Fruit fly (Drosophila melanogaster) whole organism, embryonic: ENCODE results near the gene Ank2.

Experiments used
- Adf1 ChIP-seq: fragments of 200-800 bp; sonication (Bioruptor generic); IDR thresholded peaks from 2 replicates; pipeline ENCODE4 v1.3.6; 2022; ENCODE audit warnings: missing biosample characterization, missing genetic modification characterization
- Antp ChIP-seq: fragments of 200-800 bp; sonication (Bioruptor generic); optimal IDR thresholded peaks from 3 replicates; lab custom pipeline; 2016; ENCODE audit warnings: missing biosample characterization, missing genetic modification characterization
- Asciz ChIP-seq: fragments of 200-800 bp; sonication (Bioruptor generic); optimal IDR thresholded peaks from 2 replicates; lab custom pipeline; 2017; ENCODE audit warnings: missing biosample characterization, mild to moderate bottlenecking, missing genetic modification characterization, missing genetic modification reagents
- Atf6 ChIP-seq: fragments of 200-800 bp; sonication (Bioruptor generic); IDR thresholded peaks from 2 replicates; pipeline ENCODE4 v1.3.6; 2022; ENCODE audit warnings: missing biosample characterization, missing genetic modification characterization
- Awh ChIP-seq: fragments of 200-800 bp; sonication (Bioruptor generic); IDR thresholded peaks from 2 replicates; pipeline ENCODE4, ENCODE4 v1.3.6; 2022; ENCODE audit warnings: missing biosample characterization, missing genetic modification characterization
- CG11398 ChIP-seq: fragments of 200-800 bp; sonication (Bioruptor generic); optimal IDR thresholded peaks from 2 replicates; lab custom pipeline; 2016; ENCODE audit warnings: missing biosample characterization, missing genetic modification characterization
- CG14710 ChIP-seq: fragments of 200-800 bp; sonication (Bioruptor generic); optimal IDR thresholded peaks from 3 replicates; lab custom pipeline; 2019; ENCODE audit warnings: missing biosample characterization, mild to moderate bottlenecking, missing genetic modification characterization, moderate library complexity
- CG1529 ChIP-seq: fragments of 200-800 bp; sonication (Bioruptor generic); optimal IDR thresholded peaks from 3 replicates; lab custom pipeline; 2018; ENCODE audit warnings: missing biosample characterization, missing genetic modification characterization
- CG1603 ChIP-seq: fragments of 200-800 bp; sonication (Bioruptor generic); optimal IDR thresholded peaks from 2 replicates; lab custom pipeline; 2019; ENCODE audit warnings: missing biosample characterization, mild to moderate bottlenecking, missing genetic modification characterization, moderate library complexity
- CG17328 ChIP-seq: fragments of 200-800 bp; sonication (Bioruptor generic); IDR thresholded peaks from 2 replicates; pipeline ENCODE4 v1.3.6; 2022; ENCODE audit warnings: missing biosample characterization, missing genetic modification characterization
- CG17361 ChIP-seq: fragments of 200-800 bp; sonication (Bioruptor generic); IDR thresholded peaks from 3 replicates; pipeline ENCODE4 v1.3.6; 2022; ENCODE audit warnings: missing biosample characterization, missing genetic modification characterization
- CG17829 ChIP-seq: fragments of 200-800 bp; optimal IDR thresholded peaks from 2 replicates; lab custom pipeline; 2019; ENCODE audit warnings: missing biosample characterization, mild to moderate bottlenecking, missing genetic modification characterization, moderate library complexity
- CG18262 ChIP-seq: fragments of 200-800 bp; optimal IDR thresholded peaks from 3 replicates; lab custom pipeline; 2019; ENCODE audit warnings: missing biosample characterization, mild to moderate bottlenecking, missing genetic modification characterization, moderate library complexity
- CG4328 ChIP-seq: fragments of 200-800 bp; sonication (Bioruptor generic); optimal IDR thresholded peaks from 3 replicates; lab custom pipeline; 2017; ENCODE audit warnings: missing biosample characterization, missing genetic modification reagents, missing genetic modification characterization
- CG43689 ChIP-seq: fragments of 200-800 bp; sonication (Bioruptor generic); IDR thresholded peaks from 2 replicates; pipeline ENCODE4 v1.3.6; 2022; ENCODE audit warnings: missing biosample characterization, missing genetic modification characterization
- CG4820 ChIP-seq: fragments of 200-800 bp; sonication (Bioruptor generic); optimal IDR thresholded peaks from 3 replicates; lab custom pipeline; 2016; ENCODE audit warnings: missing biosample characterization, missing genetic modification characterization
- CG6272 ChIP-seq: fragments of 200-800 bp; sonication (Bioruptor generic); IDR thresholded peaks from 2 replicates; pipeline ENCODE4 v1.3.6; 2022; ENCODE audit warnings: missing biosample characterization, missing genetic modification characterization
- CG6689 ChIP-seq: fragments of 200-800 bp; sonication (Bioruptor generic); IDR thresholded peaks from 2 replicates; pipeline ENCODE4 v1.3.6; 2022; ENCODE audit warnings: missing biosample characterization, missing genetic modification characterization
- CG7839 ChIP-seq: fragments of 200-800 bp; sonication (Bioruptor generic); optimal IDR thresholded peaks from 3 replicates; lab custom pipeline; 2018; ENCODE audit warnings: missing biosample characterization, mild to moderate bottlenecking, missing genetic modification characterization, moderate library complexity
- Ets65A ChIP-seq: fragments of 200-800 bp; sonication (Bioruptor generic); peaks from one replicate; lab custom pipeline; 2016; ENCODE audit warnings: missing biosample characterization, missing genetic modification characterization
- H2.0 ChIP-seq: fragments of 200-800 bp; sonication (Bioruptor generic); IDR thresholded peaks from 2 replicates; pipeline ENCODE4 v1.3.6; 2022; ENCODE audit warnings: missing biosample characterization, missing genetic modification characterization
- HLH4C ChIP-seq: fragments of 200-800 bp; sonication (Bioruptor generic); IDR thresholded peaks from 3 replicates; pipeline ENCODE4 v1.3.6; 2022; ENCODE audit warnings: missing biosample characterization, missing genetic modification characterization; ENCODE audit not compliant: partially characterized antibody
- Hr51 ChIP-seq, 2 experiments: fragments of 200-800 bp; sonication (Bioruptor generic); optimal IDR thresholded peaks; 2 replicates in 1 of 2; 3 replicates in 1 of 2; lab custom pipeline; 2016 to 2018; ENCODE audit warnings: missing biosample characterization in 2 of 2, missing genetic modification characterization in 2 of 2, mild to moderate bottlenecking in 1 of 2, moderate library complexity in 1 of 2
- Lhr ChIP-seq: fragments of 200-800 bp; sonication (Bioruptor generic); optimal IDR thresholded peaks from 3 replicates; lab custom pipeline; 2017; ENCODE audit warnings: mild to moderate bottlenecking, missing biosample characterization, missing genetic modification reagents, missing genetic modification characterization
- Lim3 ChIP-seq: fragments of 200-800 bp; sonication (Bioruptor generic); IDR thresholded peaks from 2 replicates; pipeline ENCODE4 v1.3.6; 2022; ENCODE audit warnings: missing biosample characterization, missing genetic modification characterization
- MTF-1 ChIP-seq: fragments of 200-800 bp; sonication (Bioruptor generic); optimal IDR thresholded peaks from 2 replicates; lab custom pipeline; 2018; ENCODE audit warnings: missing biosample characterization, mild to moderate bottlenecking, missing genetic modification characterization, borderline replicate concordance
- Mes4 ChIP-seq: fragments of 200-800 bp; sonication (Bioruptor generic); optimal IDR thresholded peaks from 2 replicates; lab custom pipeline; 2016; ENCODE audit warnings: missing biosample characterization, missing genetic modification characterization
- Mrtf ChIP-seq: fragments of 200-800 bp; sonication (Bioruptor generic); IDR thresholded peaks from 3 replicates; pipeline ENCODE4 v1.3.6; 2022; ENCODE audit warnings: missing biosample characterization, missing genetic modification characterization
- PHDP ChIP-seq: fragments of 200-800 bp; sonication (Bioruptor generic); optimal IDR thresholded peaks from 3 replicates; lab custom pipeline; 2018; ENCODE audit warnings: missing biosample characterization, mild to moderate bottlenecking, missing genetic modification characterization, moderate library complexity
- Sox102F ChIP-seq: fragments of 200-800 bp; sonication (Bioruptor generic); optimal IDR thresholded peaks from 2 replicates; lab custom pipeline; 2018; ENCODE audit warnings: missing biosample characterization, mild to moderate bottlenecking, missing genetic modification characterization, moderate library complexity
- Sry-δ ChIP-seq: fragments of 200-800 bp; sonication (Bioruptor generic); optimal IDR thresholded peaks from 2 replicates; lab custom pipeline; 2016; ENCODE audit warnings: missing biosample characterization, missing genetic modification characterization
- Trl ChIP-seq, 3 experiments: fragments of >200 bp in 2 of 3; fragments of 200-800 bp in 1 of 3; sonication (Bioruptor generic) in 1 of 3; optimal IDR thresholded peaks; 2 replicates in 1 of 3; 3 replicates in 2 of 3; lab custom pipeline; 2016 to 2017; ENCODE audit warnings: missing biosample characterization in 1 of 3, missing genetic modification characterization in 1 of 3
- Usf ChIP-seq: fragments of 200-800 bp; sonication (Bioruptor generic); optimal IDR thresholded peaks from 2 replicates; lab custom pipeline; 2017; ENCODE audit warnings: missing genotype, missing biosample characterization, missing genetic modification characterization
- Vsx1 ChIP-seq: fragments of 200-800 bp; sonication (Bioruptor generic); optimal IDR thresholded peaks from 2 replicates; lab custom pipeline; 2017; ENCODE audit warnings: missing biosample characterization, mild to moderate bottlenecking, missing genetic modification characterization, missing genetic modification reagents
- Xrp1 ChIP-seq: fragments of 200-800 bp; sonication (Bioruptor generic); IDR thresholded peaks from 2 replicates; pipeline ENCODE4 v1.3.6; 2022; ENCODE audit warnings: missing biosample characterization, missing genetic modification characterization
- ap ChIP-seq: fragments of 200-800 bp; sonication (Bioruptor generic); IDR thresholded peaks from 2 replicates; pipeline ENCODE4 v1.3.6; 2022; ENCODE audit warnings: missing biosample characterization, missing genetic modification characterization
- bcd ChIP-seq: fragments of 200-800 bp; sonication (Bioruptor generic); optimal IDR thresholded peaks from 2 replicates; lab custom pipeline; 2017; ENCODE audit warnings: missing biosample characterization, mild to moderate bottlenecking, missing genetic modification characterization
- chif ChIP-seq, 2 experiments: fragments of 200-800 bp; sonication (Bioruptor generic); optimal IDR thresholded peaks; 3 replicates each; lab custom pipeline; 2016; ENCODE audit warnings: missing biosample characterization in 2 of 2, missing genetic modification characterization in 2 of 2
- chinmo ChIP-seq: fragments of 200-800 bp; sonication (Bioruptor generic); IDR thresholded peaks from 4 replicates; pipeline ENCODE4 v1.3.6; 2022; ENCODE audit warnings: missing biosample characterization, missing genetic modification characterization; ENCODE audit not compliant: partially characterized antibody
- ci ChIP-seq: fragments of 200-800 bp; sonication (Bioruptor generic); IDR thresholded peaks from 3 replicates; pipeline ENCODE4 v1.3.6; 2022; ENCODE audit warnings: missing biosample characterization, missing genetic modification characterization
- gsb-n ChIP-seq: fragments of 200-800 bp; sonication (Bioruptor generic); optimal IDR thresholded peaks from 3 replicates; lab custom pipeline; 2018; ENCODE audit warnings: missing biosample characterization, mild to moderate bottlenecking, missing genetic modification characterization
- mld ChIP-seq: fragments of 200-800 bp; sonication (Bioruptor generic); IDR thresholded peaks from 3 replicates; pipeline ENCODE4 v1.3.6; 2022; ENCODE audit warnings: missing biosample characterization, missing genetic modification characterization; ENCODE audit not compliant: partially characterized antibody
- org-1 ChIP-seq: fragments of 200-800 bp; sonication (Bioruptor generic); optimal IDR thresholded peaks from 2 replicates; lab custom pipeline; 2017; ENCODE audit warnings: missing biosample characterization, missing genetic modification characterization
- phol ChIP-seq: fragments of 200-800 bp; sonication (Bioruptor generic); optimal IDR thresholded peaks from 3 replicates; lab custom pipeline; 2018; ENCODE audit warnings: missing biosample characterization, mild to moderate bottlenecking, missing genetic modification characterization, moderate library complexity
- prd ChIP-seq, 3 experiments: fragments of >200 bp in 2 of 3; fragments of 200-800 bp in 1 of 3; sonication (Bioruptor generic) in 1 of 3; optimal IDR thresholded peaks in 2 of 3; IDR thresholded peaks in 1 of 3; 2 replicates in 2 of 3; 3 replicates in 1 of 3; pipeline versions ENCODE4 v1.3.6 to Lab custom; 2017 to 2022; ENCODE audit warnings: missing biosample characterization in 1 of 3, missing genetic modification characterization in 1 of 3
- tap ChIP-seq: fragments of 200-800 bp; optimal IDR thresholded peaks from 3 replicates; lab custom pipeline; 2019; ENCODE audit warnings: missing biosample characterization, mild to moderate bottlenecking, missing genetic modification characterization, moderate library complexity
- tio ChIP-seq: fragments of 200-800 bp; sonication (Bioruptor generic); optimal IDR thresholded peaks from 2 replicates; lab custom pipeline; 2017; ENCODE audit warnings: missing biosample characterization, missing genetic modification characterization, inconsistent platforms
- ttk ChIP-seq: fragments of 200-800 bp; sonication (Bioruptor generic); IDR thresholded peaks from 2 replicates; pipeline ENCODE4 v2.1.2; 2022; ENCODE audit warnings: missing biosample characterization, missing genetic modification characterization

The Ank2 gene

DNA sequence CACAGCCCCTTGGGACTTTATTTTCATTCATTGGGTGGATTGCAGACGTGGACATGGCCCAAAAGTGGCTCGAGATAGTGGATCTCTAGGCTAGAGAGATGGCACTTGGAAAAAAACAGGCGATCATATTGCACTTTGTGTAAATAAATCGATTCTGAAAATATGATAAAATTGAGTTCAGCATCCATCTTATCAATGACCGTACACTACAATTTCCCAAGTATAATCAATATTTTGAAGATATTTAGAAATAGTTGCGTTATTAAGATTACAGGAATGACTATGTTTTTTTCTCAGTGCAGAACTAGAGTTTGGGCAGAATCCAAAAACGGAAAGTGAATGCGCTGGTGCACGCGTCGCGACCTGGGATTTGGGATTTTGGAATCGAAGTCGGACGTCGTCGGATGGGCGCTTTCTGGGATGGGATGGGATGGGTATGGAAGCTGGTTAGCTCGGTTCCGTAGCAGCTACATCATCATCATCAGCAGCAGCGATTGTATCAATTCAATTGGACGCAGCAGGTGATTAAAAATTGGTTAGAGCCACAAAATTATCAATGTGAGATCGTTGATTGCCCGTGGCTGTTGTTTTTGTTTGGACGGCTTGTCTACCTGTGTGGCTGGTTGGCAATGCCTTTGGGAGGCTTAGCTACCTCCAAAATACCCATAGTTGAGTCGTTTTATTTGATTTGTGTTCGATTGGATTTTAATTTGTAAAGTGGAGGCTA lies 83.3 kb downstream of the Ank2 start (continued):
- TF ChIP-seq CG43689 (GFP tag; lab: Robert Waterston, UW) (no peak), Usf (GFP tag; lab: Kevin White, UChicago) (no peak), Lhr (GFP tag; lab: Kevin White, UChicago) (no peak), Atf6 (GFP tag; lab: Robert Waterston, UW) (peak; percentile 12; the same call in 1 of the 2 replicates), Trl (optimal IDR thresholded peaks at IDR 0.05; lab: Kevin White, UChicago) (no peak), Trl (GFP tag; optimal IDR thresholded peaks at IDR 0.05; lab: Kevin White, UChicago) (peak; percentile 20), CG14710 (tag; lab: Kevin White, UChicago) (peak; percentile 45), ci (GFP tag; lab: Robert Waterston, UW) (peak; percentile 33; the same call in 1 of the 3 replicates), CG17829 (tag; lab: Kevin White, UChicago) (peak; percentile 27), chif (GFP tag; optimal IDR thresholded peaks at IDR 0.05; lab: Kevin White, UChicago) (peak in 1 of 2 experiments; percentile 29), Awh (GFP tag; lab: Robert Waterston, UW) (peak; percentile 73), H2.0 (GFP tag; lab: Robert Waterston, UW) (0 out of 2 replicates have a peak, but pooled peaks have one; percentile 10), HLH4C (no peak), MTF-1 (no peak), ttk (GFP tag; lab: Robert Waterston, UW) (peak; percentile 48; the same call in 1 of the 2 replicates), Mrtf (GFP tag; lab: Robert Waterston, UW) (no peak), CG6689 (peak; percentile 36; the same call in 1 of the 2 replicates), CG4328 (GFP tag; lab: Kevin White, UChicago) (no peak), phol (tag; lab: Kevin White, UChicago) (peak; percentile 64), Hr51 (GFP tag; optimal IDR thresholded peaks at IDR 0.05; lab: Kevin White, UChicago) (peak in 1 of 2 experiments; percentile 24), Adf1 (GFP tag; lab: Robert Waterston, UW) (no peak), PHDP (tag; lab: Kevin White, UChicago) (peak; percentile 5), CG1603 (peak; percentile 69), Xrp1 (peak; percentile 64), CG17328 (GFP tag; lab: Robert Waterston, UW) (0 out of 2 replicates have a peak, but pooled peaks have one; percentile 37), CG17361 (GFP tag; lab: Robert Waterston, UW) (peak; percentile 47; the same call in 2 of the 3 replicates), CG11398 (GFP tag; lab: Kevin White, UChicago) (no peak), CG18262 (tag; lab: Kevin White, UChicago) (peak; percentile 72), gsb-n (peak; percentile 40), Vsx1 (GFP tag; lab: Kevin White, UChicago) (no peak), tio (GFP tag; lab: Kevin White, UChicago) (no peak), prd (optimal IDR thresholded peaks at IDR 0.05; lab: Kevin White, UChicago) (no peak), prd (GFP tag; IDR thresholded peaks at IDR 0.05; lab: Robert Waterston, UW) (peak; percentile 47; the same call in 1 of the 3 replicates), mld (GFP tag; lab: Robert Waterston, UW) (no peak), chinmo (GFP tag; lab: Robert Waterston, UW) (no peak), Antp (peak; percentile 33), Sox102F (GFP tag; lab: Kevin White, UChicago) (peak; percentile 56), CG1529 (GFP tag; lab: Kevin White, UChicago) (peak; percentile 22), Sry-δ (GFP tag; lab: Kevin White, UChicago) (peak; percentile 6), CG6272 (GFP tag; lab: Robert Waterston, UW) (no peak), org-1 (GFP tag; lab: Kevin White, UChicago) (peak; percentile 2), Asciz (GFP tag; lab: Kevin White, UChicago) (peak; percentile 7), Ets65A (GFP tag; lab: Kevin White, UChicago) (peak; percentile 90), CG7839 (tag; lab: Kevin White, UChicago) (peak; percentile 65), CG4820 (GFP tag; lab: Kevin White, UChicago) (peak; percentile 23), ap (GFP tag; lab: Robert Waterston, UW) (0 out of 2 replicates have a peak, but pooled peaks have one; percentile 9), Mes4 (GFP tag; lab: Kevin White, UChicago) (no peak), tap (tag; lab: Kevin White, UChicago) (peak; percentile 21), bcd (GFP tag; lab: Kevin White, UChicago) (peak; percentile 25), Lim3 (GFP tag; lab: Robert Waterston, UW) (no peak)
